Worm (Caenorhabditis elegans) whole organism, L4/young adult: ENCODE measurements around the gene Y54G2A.40.

Experiments used
- W03F9.2 ChIP-seq: fragments of 150-350 bp; optimal IDR thresholded peaks from 2 replicates; lab custom pipeline; 2014; ENCODE audit warnings: missing biosample characterization, missing genetic modification characterization
- dao-5 ChIP-seq: sonication (generic microtip); optimal IDR thresholded peaks from 2 replicates; lab custom pipeline; 2016; ENCODE audit warnings: missing genotype, missing genetic modification characterization, moderate library complexity, missing compliant biosample characterization
- him-1 ChIP-seq: sonication (generic microtip); optimal IDR thresholded peaks from 2 replicates; lab custom pipeline; 2016; ENCODE audit warnings: missing genotype, missing genetic modification reagents, missing genetic modification characterization, missing compliant biosample characterization

DNA sequence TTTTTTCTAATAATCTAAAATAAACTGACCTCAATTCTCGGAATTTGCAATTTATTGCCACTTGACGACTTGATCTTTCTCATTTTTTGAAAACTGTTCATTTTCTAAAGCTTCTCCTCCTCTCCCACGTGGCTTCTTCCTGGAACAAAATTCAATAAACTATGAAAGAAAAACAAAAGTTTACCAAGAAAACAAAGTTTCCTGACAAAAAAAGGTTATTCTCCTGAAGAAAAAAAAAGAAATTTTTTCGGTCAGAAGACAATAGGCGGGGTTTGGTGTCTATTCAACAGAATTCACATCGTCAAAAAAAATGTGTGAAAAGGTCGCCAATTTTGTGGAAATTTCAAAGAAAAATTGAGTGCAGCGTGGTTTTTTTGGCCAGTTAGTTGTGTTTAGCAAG lies 18.5 kb downstream of the Y54G2A.40 start, which contains the start of gene Y54G2A.16:
- TF ChIP-seq W03F9.2 (tag; lab: Kevin White, UChicago) (no peak), him-1 (no peak), dao-5 (tag; lab: Kevin White, UChicago) (no peak)
